Worm (Caenorhabditis elegans): ENCODE measurements around the gene R160.3.

DNA sequence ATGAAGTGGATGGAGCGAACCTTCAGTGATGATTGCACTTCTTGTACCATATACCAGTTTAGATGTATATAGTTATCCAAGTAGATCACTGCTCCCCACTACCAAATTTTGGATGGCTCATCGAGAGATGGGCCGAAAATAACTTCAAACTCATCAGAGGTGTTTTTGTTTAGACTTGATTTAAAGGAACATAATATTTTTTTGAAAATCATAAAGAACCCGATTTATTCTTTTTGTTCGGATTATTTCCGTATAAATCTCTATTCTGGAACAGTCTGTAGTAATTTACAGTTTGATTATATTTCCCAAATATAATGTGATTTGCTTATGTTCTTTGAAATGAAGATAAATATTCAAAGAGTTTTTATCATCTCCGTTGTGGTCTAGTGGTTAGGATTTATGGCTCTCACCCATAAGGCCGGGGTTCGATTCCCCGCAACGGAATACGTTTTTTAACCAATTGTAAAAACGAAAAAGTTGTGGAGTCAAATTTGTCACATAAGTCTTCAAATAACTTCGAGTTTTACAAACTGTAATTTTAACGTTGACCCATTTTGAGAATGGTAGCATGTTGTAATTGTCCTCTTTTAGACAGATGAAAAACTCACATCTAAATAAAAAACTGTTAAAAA is 44.3 kb upstream of the R160.3 start:
- TF ChIP-seq dao-5 (tag; optimal IDR thresholded peaks at IDR 0.05) (no peak), him-1 (tag; optimal IDR thresholded peaks at IDR 0.05) (no peak), W03F9.2 (tag; optimal IDR thresholded peaks at IDR 0.05) (no peak)

Measured in whole organism, L4/young adult.